Fruit fly (Drosophila melanogaster): ENCODE results near the gene ifc.
A peak's percentile ranks its signal among the peaks of the same experiment; 100 is the strongest.

Gene ifc

dm6 chr2L:5943229-5944078 lies 42.7 kb upstream of the ifc start, which contains the start of the genes Sfp26Ad and Gpdh1 (continued):
- TF ChIP-seq da (GFP tag; optimal IDR thresholded peaks at IDR 0.05) (peak; percentile 10), CG34224 (GFP tag; IDR thresholded peaks at IDR 0.05; ENCODE audit: partially characterized antibody) (peak; percentile 22; the same call in 1 of the 3 replicates), fu2 (GFP tag; optimal IDR thresholded peaks at IDR 0.05) (peak; percentile 54), onecut (GFP tag; IDR thresholded peaks at IDR 0.05) (peak; percentile 45), CG6254 (GFP tag; optimal IDR thresholded peaks at IDR 0.05) (peak; percentile 2), chn (GFP tag; optimal IDR thresholded peaks at IDR 0.05) (peak; percentile 74), tgo (GFP tag; IDR thresholded peaks at IDR 0.05) (peak; percentile 44; the same call in 2 of the 3 replicates), hkb (optimal IDR thresholded peaks at IDR 0.05) (no peak), hkb (GFP tag; IDR thresholded peaks at IDR 0.05) (peak; percentile 74), CG12391 (tag; optimal IDR thresholded peaks at IDR 0.05) (peak; percentile 82), lov (optimal IDR thresholded peaks at IDR 0.05) (no peak), lov (GFP tag; IDR thresholded peaks at IDR 0.05) (peak; percentile 43; the same call in 1 of the 3 replicates), pnt (GFP tag; optimal IDR thresholded peaks at IDR 0.05) (peak; percentile 50), CG1647 (GFP tag; optimal IDR thresholded peaks at IDR 0.05) (peak; percentile 83), vfl (GFP tag; optimal IDR thresholded peaks at IDR 0.05) (peak; percentile 81), PHDP (tag; optimal IDR thresholded peaks at IDR 0.05) (peak; percentile 73), CG9817 (tag; optimal IDR thresholded peaks at IDR 0.05) (peak; percentile 60), pfk (GFP tag; optimal IDR thresholded peaks at IDR 0.05) (peak; percentile 7), hth (optimal IDR thresholded peaks at IDR 0.05) (no peak), aop (GFP tag; IDR thresholded peaks at IDR 0.05) (no peak), Neu2 (GFP tag; optimal IDR thresholded peaks at IDR 0.05; ENCODE audit: borderline replicate concordance) (peak; percentile 41), caup (GFP tag; optimal IDR thresholded peaks at IDR 0.05; ENCODE audit: severe bottlenecking) (peak; percentile 85), CG8388 (GFP tag; optimal IDR thresholded peaks at IDR 0.05) (peak; percentile 66), HmgZ (tag; optimal IDR thresholded peaks at IDR 0.05) (peak; percentile 80), luna (GFP tag; optimal IDR thresholded peaks at IDR 0.05) (peak; percentile 71), CG33557 (GFP tag; optimal IDR thresholded peaks at IDR 0.05) (peak; percentile 45), tll (GFP tag; optimal IDR thresholded peaks at IDR 0.05) (peak in 1 of 2 experiments; percentile 12), CG6272 (GFP tag; IDR thresholded peaks at IDR 0.05) (no peak; the same call in 1 of the 2 replicates), Hr78 (GFP tag; optimal IDR thresholded peaks at IDR 0.05) (no peak), fd64A (GFP tag; optimal IDR thresholded peaks at IDR 0.05) (peak; percentile 12), Hand (GFP tag; optimal IDR thresholded peaks at IDR 0.05) (peak; percentile 62), gfzf (GFP tag; optimal IDR thresholded peaks at IDR 0.05) (peak; percentile 31), CG1603 (tag; optimal IDR thresholded peaks at IDR 0.05) (peak; percentile 82), amos (GFP tag; IDR thresholded peaks at IDR 0.05; ENCODE audit: partially characterized antibody) (peak; percentile 36), ato (GFP tag; IDR thresholded peaks at IDR 0.05; ENCODE audit: partially characterized antibody) (peak; percentile 15; the same call in 1 of the 2 replicates), NC2α (GFP tag; optimal IDR thresholded peaks at IDR 0.05) (peak; percentile 51), CG2889 (GFP tag; IDR thresholded peaks at IDR 0.05) (0 out of 3 replicates have a peak, but pooled peaks have one; percentile 13), Vsx1 (GFP tag; optimal IDR thresholded peaks at IDR 0.05) (peak; percentile 23), CG15696 (tag; optimal IDR thresholded peaks at IDR 0.05) (peak; percentile 46), sna (GFP tag; IDR thresholded peaks at IDR 0.05; ENCODE audit: partially characterized antibody) (peak; percentile 47), Jarid2 (GFP tag; optimal IDR thresholded peaks at IDR 0.05) (peak; percentile 87), NC2β (GFP tag; optimal IDR thresholded peaks at IDR 0.05) (peak; percentile 80), CG17568 (GFP tag; optimal IDR thresholded peaks at IDR 0.05) (peak; percentile 74), ems (GFP tag; optimal IDR thresholded peaks at IDR 0.05) (peak; percentile 87), pho (GFP tag; optimal IDR thresholded peaks at IDR 0.05) (peak; percentile 82), CG17829 (tag; optimal IDR thresholded peaks at IDR 0.05) (peak; percentile 73), CG11504 (tag; optimal IDR thresholded peaks at IDR 0.05) (peak; percentile 66)

Measured in whole organism, embryonic.